Fruit fly (Drosophila melanogaster) whole organism, prepupa: ENCODE results near the gene Ada2a.

ENCODE experiments used
- CG3032 ChIP-seq: fragments of 200-800 bp; optimal IDR thresholded peaks from 2 replicates; lab custom pipeline; 2019; ENCODE audit warnings: missing biosample characterization, mild to moderate bottlenecking, missing genetic modification characterization, moderate library complexity
- CG3919 ChIP-seq: fragments of 200-800 bp; sonication (Bioruptor generic); optimal IDR thresholded peaks from 3 replicates; lab custom pipeline; 2016; ENCODE audit warnings: missing biosample characterization, missing genetic modification characterization
- CG6792 ChIP-seq: fragments of 200-800 bp; sonication (Bioruptor generic); optimal IDR thresholded peaks from 3 replicates; lab custom pipeline; 2016; ENCODE audit warnings: missing biosample characterization, missing genetic modification characterization
- CG6808 ChIP-seq: fragments of 200-800 bp; sonication (Bioruptor generic); optimal IDR thresholded peaks from 3 replicates; lab custom pipeline; 2017; ENCODE audit warnings: missing biosample characterization, missing genetic modification characterization, mild to moderate bottlenecking, moderate library complexity, missing genetic modification reagents
- CG6854 ChIP-seq: fragments of 200-800 bp; sonication (Bioruptor generic); optimal IDR thresholded peaks from 2 replicates; lab custom pipeline; 2017; ENCODE audit warnings: missing biosample characterization, mild to moderate bottlenecking, missing genetic modification characterization
- Smox ChIP-seq: fragments of 200-800 bp; sonication (Bioruptor generic); optimal IDR thresholded peaks from 3 replicates; lab custom pipeline; 2016; ENCODE audit warnings: missing biosample characterization, missing genetic modification characterization
- acj6 ChIP-seq: fragments of 200-800 bp; sonication (Bioruptor generic); optimal IDR thresholded peaks from 3 replicates; lab custom pipeline; 2016; ENCODE audit warnings: missing biosample characterization, missing genetic modification characterization
- fd85E ChIP-seq: fragments of 200-800 bp; sonication (Bioruptor generic); optimal IDR thresholded peaks from 3 replicates; lab custom pipeline; 2016; ENCODE audit warnings: missing biosample characterization, missing genetic modification characterization
- spab ChIP-seq: fragments of 200-800 bp; sonication (Bioruptor generic); optimal IDR thresholded peaks from 2 replicates; lab custom pipeline; 2017; ENCODE audit warnings: missing biosample characterization, mild to moderate bottlenecking, missing genetic modification characterization, missing genetic modification reagents

dm6 chr3R:18283441-18283840 lies 28.2 kb upstream of the Ada2a start, which contains the start of the genes CG14312 and CG8064:
- no peak for TF ChIP-seq CG3919 (GFP tag; lab: Kevin White, UChicago)
- TF ChIP-seq CG6792, result no peak
- TF ChIP-seq CG6808 (GFP tag; lab: Kevin White, UChicago), result no peak
- TF ChIP-seq acj6, result no peak
- TF ChIP-seq Smox (GFP tag; lab: Kevin White, UChicago), result no peak
- TF ChIP-seq CG3032 (tag; lab: Kevin White, UChicago), result no peak
- no peak for TF ChIP-seq fd85E (GFP tag; lab: Kevin White, UChicago)
- TF ChIP-seq spab, result no peak
- no peak for TF ChIP-seq CG6854 (GFP tag; lab: Kevin White, UChicago)
